Worm (Caenorhabditis elegans): Measurements from ENCODE around the gene F23A7.8.

DNA sequence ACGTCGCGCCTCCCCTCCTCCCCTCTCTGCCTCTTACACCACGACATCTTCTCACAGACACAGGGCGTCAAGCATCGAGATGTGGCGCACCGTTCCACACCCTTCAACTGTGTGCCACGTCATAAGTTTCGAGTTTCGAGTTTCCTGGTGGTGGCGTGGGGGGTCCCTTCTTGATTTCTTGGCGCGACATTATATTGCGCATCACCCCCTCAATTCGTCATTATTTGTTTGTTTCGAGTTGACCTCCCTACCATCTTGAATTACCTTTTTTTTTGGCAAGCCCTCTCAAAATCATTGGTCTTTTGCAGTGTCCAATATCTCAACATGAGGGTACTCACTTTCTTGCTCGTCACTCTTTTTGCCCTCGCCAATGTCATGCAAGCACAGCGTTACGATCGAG, 29.1 kb upstream of the F23A7.8 start, which contains the start of gene nlp-67:
- TF ChIP-seq flt-1 (GFP tag; IDR thresholded peaks at IDR 0.05) (no peak), tbx-11 (GFP tag; IDR thresholded peaks at IDR 0.05) (no peak), ceh-36 (tag; optimal IDR thresholded peaks at IDR 0.05) (no peak), hnd-1 (tag; optimal IDR thresholded peaks at IDR 0.05) (no peak), aly-1 (tag; optimal IDR thresholded peaks at IDR 0.05) (no peak), ama-1 (optimal IDR thresholded peaks at IDR 0.05) (no peak), pes-1 (GFP tag; IDR thresholded peaks at IDR 0.05) (no peak), F13C5.2 (tag; optimal IDR thresholded peaks at IDR 0.05) (no peak), ets-7 (tag; optimal IDR thresholded peaks at IDR 0.05) (no peak)

Data from whole organism, early embryonic.